Fruit fly (Drosophila melanogaster) S2 (cell line): ENCODE results near the gene CG34107.
A peak's percentile ranks its signal among the peaks of the same experiment; 100 is the strongest.

Experiments
- CG8478 ChIP-seq: fragments of >200 bp; optimal IDR thresholded peaks from 2 replicates; lab custom pipeline; 2018
- CTCF ChIP-seq, 2 experiments: fragments of >200 bp; optimal IDR thresholded peaks; 2 replicates each; lab custom pipeline; 2018

CG34107 gene

dm6 chr3R:10251846-10252245 lies 27.1 kb downstream of the CG34107 start:
- TF ChIP-seq CTCF (optimal IDR thresholded peaks at IDR 0.05; lab: Kevin White, UChicago): no peak
- no peak for TF ChIP-seq CG8478

dm6 chr3R:10261800-10262199 lies 37.1 kb downstream of the CG34107 start, which contains the start of the genes Sirt6 and pont:
Gene Sirt6, minus strand, starts transcription at chr3R:10261849.
Gene pont, plus strand, starts transcription at chr3R:10262123.
- TF ChIP-seq CG8478: no peak
- no peak for TF ChIP-seq CTCF (optimal IDR thresholded peaks at IDR 0.05; lab: Kevin White, UChicago)

dm6 chr3R:10263972-10264536 lies 39.3 kb downstream of the CG34107 start, which contains the start of gene Nuak:
Gene Nuak, plus strand, starts transcription at chr3R:10264306.
- TF ChIP-seq CTCF (optimal IDR thresholded peaks at IDR 0.05; lab: Kevin White, UChicago): no peak
- no peak for TF ChIP-seq CG8478

- no peak for TF ChIP-seq CG8478
- no peak for TF ChIP-seq CTCF (optimal IDR thresholded peaks at IDR 0.05; lab: Kevin White, UChicago)
These were observed 40.1 kb downstream of the CG34107 start for dm6 chr3R:10264601-10265421.

- TF ChIP-seq CG8478 (no peak), CTCF (optimal IDR thresholded peaks at IDR 0.05; lab: Kevin White, UChicago) (no peak)
These were observed 40.9 kb downstream of the CG34107 start for dm6 chr3R:10265552-10266137.

dm6 chr3R:10266624-10267492 lies 42.1 kb downstream of the CG34107 start:
- TF ChIP-seq CG8478 (no peak), CTCF (optimal IDR thresholded peaks at IDR 0.05; lab: Kevin White, UChicago) (no peak)

dm6 chr3R:10268101-10268864 lies 43.6 kb downstream of the CG34107 start:
- TF ChIP-seq CG8478 (no peak), CTCF (optimal IDR thresholded peaks at IDR 0.05; lab: Kevin White, UChicago) (peak; percentile 83 to 89)

dm6 chr3R:10268865-10269442 lies 44.2 kb downstream of the CG34107 start:
- TF ChIP-seq CG8478 (no peak), CTCF (optimal IDR thresholded peaks at IDR 0.05; lab: Kevin White, UChicago) (no peak)

dm6 chr3R:10269921-10270431 lies 45.3 kb downstream of the CG34107 start:
- TF ChIP-seq CG8478: no peak
- TF ChIP-seq CTCF (optimal IDR thresholded peaks at IDR 0.05; lab: Kevin White, UChicago): no peak

- TF ChIP-seq CTCF (optimal IDR thresholded peaks at IDR 0.05; lab: Kevin White, UChicago): no peak
- no peak for TF ChIP-seq CG8478
These were observed 48.0 kb downstream of the CG34107 start for dm6 chr3R:10272695-10273094.

- TF ChIP-seq CG8478 (no peak), CTCF (optimal IDR thresholded peaks at IDR 0.05; lab: Kevin White, UChicago) (no peak)
These were observed 49.6 kb downstream of the CG34107 start for dm6 chr3R:10274306-10274705.

- no peak for TF ChIP-seq CTCF (optimal IDR thresholded peaks at IDR 0.05; lab: Kevin White, UChicago)
- no peak for TF ChIP-seq CG8478
These were observed 50.1 kb downstream of the CG34107 start for dm6 chr3R:10274829-10275228.
